Worm (Caenorhabditis elegans) whole organism, midembryonic: ENCODE results near the gene anp-1.
A peak's percentile ranks its signal among the peaks of the same experiment; 100 is the strongest.
"Not testable (repeated sequence)": the region's sequence is repeated elsewhere in the genome, so short reads cannot be mapped to it uniquely, and the experiment has no call there.

Experiments used
- T22C8.4 ChIP-seq: fragments of 200-800 bp; sonication (Bioruptor generic); IDR thresholded peaks from 2 replicates; pipeline ENCODE4 v1.3.6; 2022; ENCODE audit warnings: missing genetic modification characterization, missing compliant biosample characterization
- cog-1 ChIP-seq: sonication (generic microtip); optimal IDR thresholded peaks from 2 replicates; lab custom pipeline; 2016; ENCODE audit warnings: missing genetic modification characterization, missing compliant biosample characterization
- flt-1 ChIP-seq: fragments of 200-800 bp; sonication (Bioruptor generic); IDR thresholded peaks from 2 replicates; pipeline ENCODE4 v1.3.6; 2022; ENCODE audit warnings: missing genetic modification characterization, missing compliant biosample characterization
- klf-2 ChIP-seq: fragments of 200-800 bp; sonication (Bioruptor generic); conservative IDR thresholded peaks from 2 replicates; pipeline ENCODE4 v1.3.6; 2022; ENCODE audit warnings: missing genetic modification reagents, missing genetic modification characterization, missing compliant biosample characterization
- med-1 ChIP-seq: sonication (generic microtip); optimal IDR thresholded peaks from 2 replicates; lab custom pipeline; 2017; ENCODE audit warnings: missing genetic modification characterization, mild to moderate bottlenecking, missing compliant biosample characterization, antibody characterized with exemption, missing genetic modification reagents; ENCODE audit not compliant: insufficient read depth
- ref-1 ChIP-seq: fragments of 200-800 bp; sonication (Bioruptor generic); conservative IDR thresholded peaks from 2 replicates; pipeline ENCODE4 v1.3.6; 2022; ENCODE audit warnings: missing genetic modification reagents, missing genetic modification characterization, missing compliant biosample characterization
- tab-1 ChIP-seq: fragments of 200-800 bp; sonication (Bioruptor generic); IDR thresholded peaks from 2 replicates; pipeline ENCODE4 v1.3.6; 2022; ENCODE audit warnings: missing genetic modification characterization, missing compliant biosample characterization
- ztf-23 ChIP-seq: fragments of 200-800 bp; sonication (Bioruptor generic); IDR thresholded peaks from 2 replicates; pipeline ENCODE4 v1.3.6; 2022; ENCODE audit warnings: missing genetic modification reagents, missing genetic modification characterization, missing compliant biosample characterization
- ztf-29 ChIP-seq: fragments of 200-800 bp; sonication (Bioruptor generic); IDR thresholded peaks from 2 replicates; pipeline ENCODE4 v1.3.6; 2022; ENCODE audit warnings: missing genetic modification reagents, missing genetic modification characterization, missing compliant biosample characterization

anp-1 gene

ce11 chrV:12849736-12850135 lies 9.5 kb upstream of the anp-1 start, which contains the start of gene C44H9.5:
Gene C44H9.5, minus strand, starts transcription at chrV:12849864.
- no peak for TF ChIP-seq cog-1
- no peak for TF ChIP-seq klf-2
- TF ChIP-seq ref-1 (GFP tag; lab: Robert Waterston, UW): no peak

DNA sequence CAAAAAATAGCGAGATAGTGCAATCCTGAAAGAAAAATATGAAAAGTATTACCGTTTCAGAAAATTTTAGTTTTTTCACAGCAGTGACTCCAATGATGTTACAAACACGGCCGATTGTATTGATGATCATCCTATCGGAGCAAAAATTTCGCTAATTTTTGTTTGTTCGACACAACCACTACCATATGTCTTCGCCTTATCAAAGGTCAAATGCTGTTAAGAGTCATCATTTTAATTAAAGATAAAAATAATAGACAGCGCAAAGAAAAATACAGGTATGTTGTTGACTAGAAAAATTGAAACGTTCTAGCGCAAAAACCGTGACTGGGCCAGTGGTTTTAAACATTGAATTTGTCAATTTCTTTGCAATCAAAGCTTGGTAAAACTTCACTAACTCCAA lies 6.9 kb upstream of the anp-1 start:
- no peak for TF ChIP-seq flt-1 (GFP tag; lab: Robert Waterston, UW)
- TF ChIP-seq med-1 (GFP tag; lab: Kevin White, UChicago): no peak
- no peak for TF ChIP-seq T22C8.4 (GFP tag; lab: Robert Waterston, UW)
- TF ChIP-seq cog-1: no peak
- no peak for TF ChIP-seq ref-1 (GFP tag; lab: Robert Waterston, UW)
- TF ChIP-seq tab-1 (GFP tag; lab: Robert Waterston, UW): no peak
- TF ChIP-seq klf-2: no peak
- no peak for TF ChIP-seq ztf-23
- no peak for TF ChIP-seq ztf-29

ce11 chrV:12854766-12855165 lies 4.5 kb upstream of the anp-1 start, which contains the start of gene C44H9.7:
Gene C44H9.7, minus strand, starts transcription at chrV:12854866.
- TF ChIP-seq T22C8.4 (GFP tag; lab: Robert Waterston, UW) (no peak), ztf-23 (no peak), med-1 (GFP tag; lab: Kevin White, UChicago) (no peak), ztf-29 (no peak), flt-1 (GFP tag; lab: Robert Waterston, UW) (no peak), klf-2 (no peak), ref-1 (GFP tag; lab: Robert Waterston, UW) (no peak), cog-1 (no peak)

DNA sequence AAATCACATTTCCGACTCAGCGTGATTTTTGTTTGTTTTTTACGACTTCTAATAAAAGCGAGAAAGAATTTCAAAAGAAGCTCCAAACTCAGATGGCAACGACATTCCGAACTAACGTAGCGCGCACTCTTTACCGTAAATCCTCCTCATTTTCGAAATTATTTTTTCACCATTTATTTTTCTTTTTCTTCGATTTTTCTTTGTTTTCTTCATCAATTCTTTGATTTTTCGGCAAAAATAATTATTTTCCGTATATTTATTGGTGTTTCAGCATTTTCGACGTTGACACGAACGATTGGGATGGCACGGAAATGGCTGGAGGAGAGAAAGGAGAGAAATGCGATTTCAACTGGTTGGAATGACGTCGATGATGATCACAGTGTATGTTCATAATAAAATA lies 6.4 kb downstream of the anp-1 start, which contains the start of gene T07F10.5:
T07F10.5 (plus strand) TSS at position 301 of the 400 bp plus-strand sequence.
- TF ChIP-seq ref-1, tab-1, T22C8.4 (GFP tag; lab: Robert Waterston, UW): not testable (repeated sequence)

DNA sequence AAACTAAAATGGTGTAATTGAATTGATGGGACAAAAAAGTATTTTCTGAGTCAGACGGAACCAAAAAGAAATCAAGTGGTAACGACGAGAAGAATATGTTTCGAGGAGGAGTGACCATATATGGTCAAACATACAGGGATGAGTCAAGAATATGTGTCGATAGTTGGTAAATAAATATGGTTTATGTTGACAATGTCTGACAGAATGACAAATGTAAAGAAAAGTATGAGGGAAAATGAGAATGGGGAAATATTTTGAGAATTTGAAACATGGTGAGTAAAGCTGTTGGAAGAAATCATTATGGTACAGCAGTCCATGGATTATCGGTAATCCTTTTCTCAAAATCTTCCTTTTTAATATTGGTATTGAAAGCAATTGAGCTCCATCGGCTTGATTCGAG lies 8.8 kb downstream of the anp-1 start, which contains the start of gene nspg-1:
nspg-1 (minus strand) TSS at position 101 of the 400 bp plus-strand sequence.
- TF ChIP-seq tab-1 (GFP tag; lab: Robert Waterston, UW): no peak
- TF ChIP-seq med-1 (GFP tag; lab: Kevin White, UChicago): no peak
- TF ChIP-seq ref-1 (GFP tag; lab: Robert Waterston, UW): no peak
- no peak for TF ChIP-seq ztf-23
- TF ChIP-seq cog-1: no peak
- TF ChIP-seq ztf-29: no peak
- no peak for TF ChIP-seq klf-2

- TF ChIP-seq ztf-23: peak; percentile 87
- TF ChIP-seq T22C8.4 (GFP tag; lab: Robert Waterston, UW): peak; percentile 23; the same call in 1 of the 2 replicates
- no peak for TF ChIP-seq ref-1 (GFP tag; lab: Robert Waterston, UW)
- peak; percentile 67; the same call in 1 of the 2 replicates for TF ChIP-seq klf-2
- no peak for TF ChIP-seq tab-1 (GFP tag; lab: Robert Waterston, UW)
- TF ChIP-seq ztf-29: no peak
- peak; percentile 77 for TF ChIP-seq cog-1
- TF ChIP-seq med-1 (GFP tag; lab: Kevin White, UChicago): no peak
- TF ChIP-seq flt-1 (GFP tag; lab: Robert Waterston, UW): peak; percentile 85
Observed at ce11 chrV:12869948-12870347, 10.7 kb downstream of the anp-1 start, which contains the start of gene T07F10.3. Gene T07F10.3, minus strand, starts transcription at chrV:12870045.

DNA sequence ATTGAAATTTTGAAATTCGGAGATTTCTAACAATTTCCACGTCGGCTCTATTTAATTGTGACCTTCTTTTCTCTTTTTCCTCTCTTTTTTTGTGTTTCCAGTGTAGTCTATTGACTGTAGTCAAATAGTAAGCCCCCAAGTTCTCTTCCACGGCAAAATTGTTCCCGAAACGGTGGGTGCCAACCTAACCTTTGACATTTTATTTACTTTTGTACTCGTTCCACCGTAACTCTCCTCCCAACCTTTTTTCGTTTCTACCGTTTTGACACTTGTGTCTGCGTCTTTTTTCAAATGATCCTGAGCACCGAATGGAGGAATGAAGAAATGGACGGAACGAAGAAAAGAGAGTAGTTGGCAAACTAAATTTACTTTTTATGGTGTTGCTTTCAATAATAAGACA lies 11.5 kb downstream of the anp-1 start:
- TF ChIP-seq ref-1 (GFP tag; lab: Robert Waterston, UW) (no peak), cog-1 (no peak), ztf-23 (no peak), med-1 (GFP tag; lab: Kevin White, UChicago) (no peak), T22C8.4 (GFP tag; lab: Robert Waterston, UW) (no peak), ztf-29 (no peak), tab-1 (GFP tag; lab: Robert Waterston, UW) (no peak), klf-2 (no peak), flt-1 (GFP tag; lab: Robert Waterston, UW) (no peak)

ce11 chrV:12871753-12872152 lies 12.5 kb downstream of the anp-1 start, which contains the start of gene bus-19:
Gene bus-19, plus strand, starts transcription at chrV:12872053.
- TF ChIP-seq T22C8.4 (GFP tag; lab: Robert Waterston, UW): no peak
- TF ChIP-seq klf-2: no peak
- no peak for TF ChIP-seq ztf-23
- TF ChIP-seq flt-1 (GFP tag; lab: Robert Waterston, UW): no peak
- no peak for TF ChIP-seq tab-1 (GFP tag; lab: Robert Waterston, UW)
- TF ChIP-seq ref-1 (GFP tag; lab: Robert Waterston, UW): no peak
- TF ChIP-seq med-1 (GFP tag; lab: Kevin White, UChicago): no peak
- TF ChIP-seq cog-1: no peak
- no peak for TF ChIP-seq ztf-29

DNA sequence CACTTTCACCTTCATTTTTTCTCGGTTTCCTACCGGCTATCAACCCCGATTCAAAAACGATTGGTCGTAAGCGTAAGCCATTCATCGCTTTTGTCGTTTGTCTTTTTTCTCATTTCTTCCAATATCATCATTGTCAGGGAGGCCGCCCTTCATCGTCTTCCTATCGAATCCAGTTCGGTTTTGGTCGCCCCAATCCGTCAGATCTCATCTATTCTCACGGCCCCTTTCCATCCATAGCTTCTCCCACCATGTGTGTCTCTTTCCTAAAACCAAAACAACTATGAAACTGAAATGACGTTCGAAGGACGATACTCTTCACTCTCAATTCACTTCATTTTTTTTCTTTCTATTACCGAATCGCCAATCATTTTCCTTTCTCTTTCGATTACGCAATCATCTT lies 16.6 kb downstream of the anp-1 start:
- TF ChIP-seq ztf-29 (no peak), tab-1 (GFP tag; lab: Robert Waterston, UW) (no peak), klf-2 (no peak), ref-1 (GFP tag; lab: Robert Waterston, UW) (no peak), ztf-23 (no peak), flt-1 (GFP tag; lab: Robert Waterston, UW) (no peak), T22C8.4 (GFP tag; lab: Robert Waterston, UW) (no peak), cog-1 (no peak), med-1 (GFP tag; lab: Kevin White, UChicago) (no peak)

DNA sequence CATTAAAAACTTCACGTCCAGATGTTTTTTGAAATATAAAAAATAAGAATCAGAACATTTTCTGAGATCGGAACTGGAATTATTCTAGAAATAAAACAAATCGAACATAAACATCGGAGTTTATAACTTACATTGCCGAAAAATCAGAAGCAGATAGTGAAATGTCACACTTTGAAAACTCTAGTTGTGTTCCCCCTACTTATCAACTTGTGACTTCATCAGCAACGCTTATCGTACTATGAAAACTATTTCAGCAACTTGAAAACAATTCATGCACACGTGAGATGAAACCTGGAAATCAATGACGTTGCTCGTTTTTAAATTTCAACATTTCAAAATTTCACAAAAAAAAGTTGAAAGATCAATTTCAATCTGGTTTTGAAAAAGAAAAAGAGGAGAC lies 17.5 kb downstream of the anp-1 start:
- no peak for TF ChIP-seq tab-1 (GFP tag; lab: Robert Waterston, UW)
- no peak for TF ChIP-seq T22C8.4 (GFP tag; lab: Robert Waterston, UW)
- TF ChIP-seq flt-1 (GFP tag; lab: Robert Waterston, UW): no peak
- TF ChIP-seq ref-1 (GFP tag; lab: Robert Waterston, UW): no peak
- TF ChIP-seq ztf-23: no peak
- no peak for TF ChIP-seq cog-1
- no peak for TF ChIP-seq klf-2
- no peak for TF ChIP-seq ztf-29
- no peak for TF ChIP-seq med-1 (GFP tag; lab: Kevin White, UChicago)
